Worm (Caenorhabditis elegans): ENCODE data around the gene trm-2A.
"Not testable (repeated sequence)": the region's sequence is repeated elsewhere in the genome, so short reads cannot be mapped to it uniquely, and the experiment has no call there.

DNA sequence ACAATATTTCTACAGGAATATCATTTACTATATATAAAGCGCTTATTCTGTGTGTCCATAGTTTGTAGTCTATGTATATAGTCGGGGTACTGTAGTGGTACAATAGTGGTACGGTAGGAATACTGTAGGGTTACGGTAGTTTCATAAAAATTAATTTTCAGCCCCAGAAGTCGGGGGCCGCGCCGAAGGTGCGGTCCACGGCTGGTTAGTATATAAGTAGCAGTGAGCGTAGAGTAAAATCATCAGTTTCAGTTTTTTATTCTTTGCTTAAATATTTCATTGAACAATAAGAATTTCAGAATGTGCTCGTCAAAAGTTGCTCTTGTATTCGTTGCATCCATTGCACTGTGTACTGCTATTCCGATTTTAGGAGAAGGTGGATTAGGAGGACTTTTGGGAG is 13.9 kb upstream of the trm-2A start, which contains the start of gene srlf-22:
- TF ChIP-seq F23B12.7 (tag; optimal IDR thresholded peaks at IDR 0.05; ENCODE audit: insufficient read depth); cebp-2 (GFP tag; IDR thresholded peaks at IDR 0.05); somi-1 (GFP tag; optimal IDR thresholded peaks at IDR 0.05); T07F8.4 (tag; optimal IDR thresholded peaks at IDR 0.05); madf-6 (GFP tag; IDR thresholded peaks at IDR 0.05); aptf-3 (GFP tag; IDR thresholded peaks at IDR 0.05); B0261.1 (tag; optimal IDR thresholded peaks at IDR 0.05); dox-1 (GFP tag; IDR thresholded peaks at IDR 0.05); nhr-80 (tag; optimal IDR thresholded peaks at IDR 0.05): not testable (repeated sequence)

All from whole organism, young adult.